Worm (Caenorhabditis elegans) whole organism, early embryonic: Measurements from ENCODE around the gene piit-1.

Source experiments
- B0310.2 ChIP-seq: sonication (generic microtip); optimal IDR thresholded peaks from 2 replicates; lab custom pipeline; 2016; ENCODE audit warnings: mild to moderate bottlenecking, missing genetic modification characterization, missing compliant biosample characterization
- F13C5.2 ChIP-seq: sonication (generic microtip); optimal IDR thresholded peaks from 2 replicates; lab custom pipeline; 2017; ENCODE audit warnings: mild to moderate bottlenecking, missing genetic modification characterization, inconsistent platforms, missing compliant biosample characterization
- aly-1 ChIP-seq: sonication (generic microtip); optimal IDR thresholded peaks from 2 replicates; lab custom pipeline; 2016; ENCODE audit warnings: missing genetic modification characterization, missing compliant biosample characterization
- ama-1 ChIP-seq: fragments of 150-350 bp; optimal IDR thresholded peaks from 2 replicates; lab custom pipeline; 2014
- ceh-13 ChIP-seq: fragments of 200-800 bp; sonication (Bioruptor generic); optimal IDR thresholded peaks from 2 replicates; lab custom pipeline; 2018; ENCODE audit warnings: mild to moderate bottlenecking, missing genetic modification characterization, missing compliant biosample characterization
- ceh-36 ChIP-seq: sonication (generic microtip); optimal IDR thresholded peaks from 2 replicates; lab custom pipeline; 2016; ENCODE audit warnings: missing genetic modification characterization, inconsistent platforms, missing compliant biosample characterization
- ets-7 ChIP-seq: sonication (generic microtip); optimal IDR thresholded peaks from 2 replicates; lab custom pipeline; 2016; ENCODE audit warnings: missing genotype, missing genetic modification characterization, missing compliant biosample characterization
- flt-1 ChIP-seq: fragments of 200-800 bp; sonication (Bioruptor generic); IDR thresholded peaks from 2 replicates; pipeline ENCODE4 v1.3.6; 2022; ENCODE audit warnings: missing genetic modification characterization, missing compliant biosample characterization
- hmbx-1 ChIP-seq: sonication (generic microtip); optimal IDR thresholded peaks from 2 replicates; lab custom pipeline; 2016; ENCODE audit warnings: mild to moderate bottlenecking, missing genetic modification characterization, missing compliant biosample characterization
- hmg-4 ChIP-seq: fragments of 200-800 bp; sonication (Bioruptor generic); optimal IDR thresholded peaks from 2 replicates; lab custom pipeline; 2018; ENCODE audit warnings: mild to moderate bottlenecking, missing genetic modification characterization, missing compliant biosample characterization
- hnd-1 ChIP-seq: sonication (generic microtip); optimal IDR thresholded peaks from 2 replicates; lab custom pipeline; 2016; ENCODE audit warnings: missing genetic modification characterization, missing compliant biosample characterization
- pes-1 ChIP-seq: fragments of 200-800 bp; sonication (Bioruptor generic); IDR thresholded peaks from 2 replicates; pipeline ENCODE4 v1.3.6; 2022; ENCODE audit warnings: missing genetic modification reagents, missing genetic modification characterization, missing compliant biosample characterization
- scrt-1 ChIP-seq: fragments of 200-800 bp; sonication (Bioruptor generic); IDR thresholded peaks from 2 replicates; pipeline ENCODE4 v1.3.6; 2022; ENCODE audit warnings: missing genetic modification characterization, missing compliant biosample characterization
- sea-1 ChIP-seq: fragments of 200-800 bp; sonication (Bioruptor generic); conservative IDR thresholded peaks from 2 replicates; pipeline ENCODE4 v1.3.6; 2022; ENCODE audit warnings: missing genetic modification characterization, missing compliant biosample characterization
- tbx-11 ChIP-seq: fragments of 200-800 bp; sonication (Bioruptor generic); IDR thresholded peaks from 2 replicates; pipeline ENCODE4 v1.3.6; 2022; ENCODE audit warnings: missing genetic modification characterization, missing compliant biosample characterization
- tbx-37 ChIP-seq: fragments of 200-800 bp; sonication (Bioruptor generic); conservative IDR thresholded peaks from 2 replicates; pipeline ENCODE4 v1.3.6; 2022; ENCODE audit warnings: missing genetic modification reagents, missing genetic modification characterization, missing compliant biosample characterization
- tra-4 ChIP-seq: sonication (generic microtip); optimal IDR thresholded peaks from 2 replicates; lab custom pipeline; 2017; ENCODE audit warnings: missing genetic modification characterization, missing compliant biosample characterization

piit-1 gene

ce11 chrV:11627837-11628236, 17.9 kb upstream of the piit-1 start:
- TF ChIP-seq pes-1 (GFP tag; lab: Robert Waterston, UW) (no peak), F13C5.2 (no peak)

- no peak for TF ChIP-seq F13C5.2
- no peak for TF ChIP-seq ceh-36 (tag; lab: Kevin White, UChicago)
- no peak for TF ChIP-seq hnd-1 (tag; lab: Kevin White, UChicago)
- no peak for TF ChIP-seq ets-7
- TF ChIP-seq sea-1 = no peak
These were observed 15.0 kb upstream of the piit-1 start for ce11 chrV:11624954-11625353.

DNA sequence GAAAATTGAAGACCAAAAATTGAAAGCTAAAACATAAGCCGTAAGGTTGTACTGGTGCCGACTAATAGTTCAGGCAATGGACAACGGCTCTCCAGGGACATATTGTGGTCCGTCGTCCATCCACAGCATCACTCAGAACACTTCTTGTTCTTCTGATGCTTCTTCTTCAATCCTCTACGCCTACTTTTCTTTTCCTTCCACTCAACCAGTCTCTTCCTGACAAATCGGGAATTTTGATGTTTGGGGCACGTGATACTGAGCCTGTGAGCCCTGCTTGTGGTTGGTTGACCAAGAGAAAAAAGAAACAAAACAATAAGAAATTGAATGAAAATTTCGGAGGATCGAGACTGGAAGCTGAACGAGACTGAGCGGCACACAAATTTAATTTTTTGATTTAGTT, 11.3 kb upstream of the piit-1 start:
- no peak for TF ChIP-seq ceh-13 (GFP tag; lab: Kevin White, UChicago)
- no peak for TF ChIP-seq ets-7
- no peak for TF ChIP-seq hmbx-1 (tag; lab: Kevin White, UChicago)
- no peak for TF ChIP-seq B0310.2 (tag; lab: Kevin White, UChicago)
- no peak for TF ChIP-seq flt-1 (GFP tag; lab: Robert Waterston, UW)
- TF ChIP-seq sea-1 = no peak
- no peak for TF ChIP-seq scrt-1 (GFP tag; lab: Robert Waterston, UW)
- TF ChIP-seq tra-4 = no peak
- TF ChIP-seq ceh-36 (tag; lab: Kevin White, UChicago) = no peak
- TF ChIP-seq hmg-4 (GFP tag; lab: Kevin White, UChicago) = no peak
- TF ChIP-seq ama-1 (lab: Kevin White, UChicago) = no peak
- TF ChIP-seq tbx-11 (GFP tag; lab: Robert Waterston, UW) = no peak
- TF ChIP-seq aly-1 = no peak
- no peak for TF ChIP-seq hnd-1 (tag; lab: Kevin White, UChicago)
- TF ChIP-seq F13C5.2 = no peak
- no peak for TF ChIP-seq tbx-37 (GFP tag; lab: Robert Waterston, UW)
- TF ChIP-seq pes-1 (GFP tag; lab: Robert Waterston, UW) = no peak

DNA sequence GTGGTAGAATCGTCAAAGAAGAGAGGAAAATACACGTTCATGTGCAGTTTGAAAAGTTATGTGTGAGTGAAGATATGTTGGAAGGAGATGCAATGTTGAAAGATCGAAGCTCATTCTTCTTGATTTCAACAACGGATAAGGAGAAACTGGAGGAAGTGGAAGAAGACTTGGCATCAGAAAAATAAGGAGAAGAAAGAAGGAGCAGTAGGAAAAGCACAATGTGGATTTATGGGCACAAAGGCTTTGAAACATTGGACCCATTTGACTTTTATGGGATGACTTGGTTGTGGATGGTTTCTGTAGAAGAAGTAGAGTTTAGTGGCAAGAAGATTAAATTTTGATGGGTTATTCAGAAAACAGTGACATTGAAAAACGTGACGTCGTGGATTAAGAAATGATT, 10.1 kb upstream of the piit-1 start:
- no peak for TF ChIP-seq tra-4
- no peak for TF ChIP-seq flt-1 (GFP tag; lab: Robert Waterston, UW)
- no peak for TF ChIP-seq ceh-13 (GFP tag; lab: Kevin White, UChicago)
- no peak for TF ChIP-seq tbx-37 (GFP tag; lab: Robert Waterston, UW)
- TF ChIP-seq ama-1 (lab: Kevin White, UChicago) = no peak
- TF ChIP-seq pes-1 (GFP tag; lab: Robert Waterston, UW) = no peak
- TF ChIP-seq ceh-36 (tag; lab: Kevin White, UChicago) = no peak
- no peak for TF ChIP-seq F13C5.2
- TF ChIP-seq B0310.2 (tag; lab: Kevin White, UChicago) = no peak
- TF ChIP-seq hnd-1 (tag; lab: Kevin White, UChicago) = no peak
- no peak for TF ChIP-seq ets-7
- TF ChIP-seq sea-1 = no peak
- TF ChIP-seq aly-1 = no peak
- no peak for TF ChIP-seq tbx-11 (GFP tag; lab: Robert Waterston, UW)
- TF ChIP-seq scrt-1 (GFP tag; lab: Robert Waterston, UW) = no peak
- TF ChIP-seq hmg-4 (GFP tag; lab: Kevin White, UChicago) = no peak
- TF ChIP-seq hmbx-1 (tag; lab: Kevin White, UChicago) = no peak

DNA sequence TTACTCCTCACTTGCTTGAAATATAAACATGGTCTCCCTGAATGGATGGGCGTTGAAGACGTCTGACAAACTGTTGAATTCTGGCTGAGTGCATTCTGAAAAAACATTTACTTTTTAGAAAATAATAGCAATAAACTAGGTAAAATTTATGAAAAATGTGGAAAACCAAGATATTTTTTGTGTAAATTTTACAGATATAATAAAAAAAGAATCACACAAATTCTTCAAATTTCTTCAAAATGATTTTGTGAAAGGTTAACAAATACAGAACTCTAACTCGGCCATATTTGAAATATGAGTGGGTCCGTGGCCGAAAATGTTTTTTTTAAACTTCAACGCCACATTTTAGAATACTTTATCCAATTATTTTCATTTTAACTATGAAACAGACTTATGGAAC, 8.2 kb upstream of the piit-1 start, which contains the start of gene glb-15:
Gene glb-15, minus strand, starts transcription at position 101 of the 400 bp plus-strand sequence.
- no peak for TF ChIP-seq tbx-37 (GFP tag; lab: Robert Waterston, UW)
- TF ChIP-seq hmbx-1 (tag; lab: Kevin White, UChicago) = no peak
- no peak for TF ChIP-seq B0310.2 (tag; lab: Kevin White, UChicago)
- TF ChIP-seq tra-4 = no peak
- TF ChIP-seq tbx-11 (GFP tag; lab: Robert Waterston, UW) = no peak

DNA sequence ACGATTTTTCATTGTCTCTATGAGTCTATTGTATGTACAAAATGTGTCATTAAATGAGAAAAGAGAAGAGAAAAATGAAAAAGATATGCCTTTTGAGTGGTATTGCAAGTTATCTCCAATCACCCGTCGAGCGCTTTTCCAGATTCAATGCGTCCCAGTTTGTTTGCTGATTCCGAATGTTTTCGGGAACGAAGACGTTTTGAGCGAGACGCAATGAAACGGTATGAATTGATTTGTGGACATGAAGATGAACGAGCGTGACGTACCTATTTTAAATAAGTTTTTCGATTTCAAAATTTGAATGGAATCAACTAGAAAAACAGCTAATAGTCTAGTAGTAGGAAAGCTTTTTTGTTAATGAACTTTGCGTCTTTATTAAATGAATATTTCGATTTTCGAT, 6.9 kb upstream of the piit-1 start:
- TF ChIP-seq hnd-1 (tag; lab: Kevin White, UChicago) (no peak), pes-1 (GFP tag; lab: Robert Waterston, UW) (no peak), flt-1 (GFP tag; lab: Robert Waterston, UW) (no peak), hmg-4 (GFP tag; lab: Kevin White, UChicago) (no peak), ama-1 (lab: Kevin White, UChicago) (no peak), aly-1 (no peak), tbx-11 (GFP tag; lab: Robert Waterston, UW) (no peak), F13C5.2 (no peak), scrt-1 (GFP tag; lab: Robert Waterston, UW) (no peak), ceh-36 (tag; lab: Kevin White, UChicago) (no peak)

DNA sequence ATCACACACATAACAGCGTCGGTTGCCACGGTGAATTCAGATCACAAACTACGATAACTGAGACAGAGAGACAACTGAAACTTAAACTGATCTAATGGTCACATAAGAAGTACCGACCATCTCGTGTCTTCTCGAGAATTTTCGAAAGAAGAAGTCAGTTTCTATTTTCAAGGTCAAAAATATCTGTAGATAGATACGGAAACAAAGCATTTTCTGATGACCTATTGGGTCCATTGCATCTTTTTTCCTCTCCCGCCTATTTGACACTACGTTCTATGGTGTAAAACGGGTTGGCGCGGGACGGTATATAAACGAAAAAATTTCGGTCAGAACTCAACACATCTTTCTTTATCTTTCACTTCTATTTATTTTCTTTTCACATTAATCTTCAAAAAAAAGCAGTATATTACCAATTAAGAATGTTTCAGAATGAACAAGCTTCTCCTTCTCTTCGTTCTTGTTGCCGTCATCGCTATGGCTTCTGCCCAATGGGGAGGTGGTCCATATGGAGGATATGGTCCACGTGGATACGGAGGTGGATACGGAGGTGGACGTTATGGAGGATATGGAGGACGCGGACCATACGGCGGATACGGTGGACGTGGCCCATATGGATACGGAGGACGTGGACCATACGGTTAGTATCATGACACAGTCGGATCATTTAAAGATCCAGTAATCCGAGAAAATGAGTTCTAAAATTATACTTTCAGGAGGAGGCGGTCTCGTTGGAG, 6.2 kb upstream of the piit-1 start, which contains the start of gene nlp-24:
Gene nlp-24, plus strand, starts transcription at position 429 of the 734 bp plus-strand sequence.
- no peak for TF ChIP-seq pes-1 (GFP tag; lab: Robert Waterston, UW)
- TF ChIP-seq B0310.2 (tag; lab: Kevin White, UChicago) = no peak
- TF ChIP-seq ceh-13 (GFP tag; lab: Kevin White, UChicago) = no peak
- no peak for TF ChIP-seq tbx-37 (GFP tag; lab: Robert Waterston, UW)
- TF ChIP-seq ets-7 = no peak
- TF ChIP-seq aly-1 = no peak
- TF ChIP-seq ceh-36 (tag; lab: Kevin White, UChicago) = no peak

DNA sequence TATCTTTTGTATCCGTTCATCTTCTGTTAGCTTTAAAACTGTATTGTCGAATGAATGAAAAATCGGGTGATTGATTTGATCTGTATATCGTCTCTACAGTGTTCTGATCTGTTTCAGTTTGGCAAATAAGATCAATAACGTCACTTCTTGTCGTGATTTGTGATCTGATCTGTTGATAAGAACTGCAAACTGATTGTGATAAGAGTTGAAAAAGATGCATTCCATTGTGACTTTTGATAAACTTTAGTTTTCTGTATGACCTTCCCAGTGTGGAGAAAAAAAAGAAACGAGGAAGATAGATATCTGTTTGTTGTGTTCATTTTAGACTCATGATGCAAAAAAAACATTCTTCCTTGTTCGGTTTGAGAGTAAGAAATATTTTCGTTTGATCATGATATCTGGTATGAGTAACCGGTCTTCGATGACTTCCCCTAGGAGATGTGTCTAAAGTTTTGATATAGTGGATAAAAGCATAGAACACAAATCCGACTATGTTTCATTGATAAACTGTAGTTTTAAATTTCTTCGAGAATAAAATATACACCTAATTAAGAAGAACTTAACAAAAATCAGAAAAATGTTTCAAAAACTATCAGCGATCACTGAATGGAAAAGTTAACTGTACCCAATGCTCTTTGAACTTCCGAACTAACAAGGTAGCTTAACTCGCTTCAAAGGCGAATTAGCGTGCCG, 5.0 kb upstream of the piit-1 start:
- TF ChIP-seq tbx-37 (GFP tag; lab: Robert Waterston, UW) = no peak
